Worm (Caenorhabditis elegans): ENCODE results near the gene lys-2.

lys-2 gene

DNA sequence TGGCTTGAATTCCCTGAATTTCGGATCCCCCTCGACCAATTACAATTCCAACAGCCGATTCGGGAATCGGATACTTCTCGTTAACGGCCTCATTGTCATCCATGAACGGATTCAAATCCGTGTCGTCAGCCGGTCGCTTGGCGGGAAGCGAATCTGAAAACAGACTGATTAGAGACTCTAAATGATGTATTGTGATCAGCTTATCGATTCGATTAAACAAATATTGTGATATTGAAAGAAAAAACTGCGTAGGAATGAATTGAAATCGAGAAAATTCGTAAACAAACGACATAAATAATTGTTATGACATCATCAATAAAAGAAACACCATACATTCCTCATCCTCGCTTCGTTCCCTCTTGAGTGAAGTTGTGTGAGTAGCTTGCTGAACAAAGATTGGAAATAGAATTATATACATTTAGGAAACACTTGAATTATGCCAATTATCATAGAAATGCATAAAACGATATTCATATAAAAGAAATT lies 43.3 kb downstream of the lys-2 start (continued):
- no peak for TF ChIP-seq ceh-27 (GFP tag; optimal IDR thresholded peaks at IDR 0.05)
- peak; percentile 95 for TF ChIP-seq athp-1 (tag; optimal IDR thresholded peaks at IDR 0.05)
- peak; percentile 30 for TF ChIP-seq mes-4 (tag; optimal IDR thresholded peaks at IDR 0.05)
- peak; percentile 1 for TF ChIP-seq tlf-1 (GFP tag; optimal IDR thresholded peaks at IDR 0.05)
- peak; percentile 82 for TF ChIP-seq nhr-27 (tag; optimal IDR thresholded peaks at IDR 0.05)
- peak; percentile 33 for TF ChIP-seq lin-54 (GFP tag; optimal IDR thresholded peaks at IDR 0.05)
- TF ChIP-seq C17E4.6 (GFP tag; IDR thresholded peaks at IDR 0.05) = peak; percentile 49; the same call in 1 of the 2 replicates
- peak; percentile 27 for TF ChIP-seq die-1 (tag; optimal IDR thresholded peaks at IDR 0.05)
- peak; percentile 91 for TF ChIP-seq F52B5.7 (tag; optimal IDR thresholded peaks at IDR 0.05)
- peak; percentile 10 for TF ChIP-seq B0035.1 (tag; optimal IDR thresholded peaks at IDR 0.05)
- peak; percentile 88 for TF ChIP-seq madf-3 (GFP tag; IDR thresholded peaks at IDR 0.05)
- peak; percentile 73; the same call in 1 of the 2 replicates for TF ChIP-seq attf-6 (GFP tag; IDR thresholded peaks at IDR 0.05)
- peak; percentile 93 for TF ChIP-seq dpff-1 (tag; optimal IDR thresholded peaks at IDR 0.05)
- peak; percentile 75; the same call in 1 of the 2 replicates for TF ChIP-seq Y53G8AR.9 (GFP tag; conservative IDR thresholded peaks at IDR 0.05)
- TF ChIP-seq xnd-1 (tag; optimal IDR thresholded peaks at IDR 0.05) = peak; percentile 28
- peak; percentile 45 for TF ChIP-seq tbp1 (GFP tag; optimal IDR thresholded peaks at IDR 0.05)
- peak; percentile 58 for TF ChIP-seq F49E8.2 (tag; optimal IDR thresholded peaks at IDR 0.05; ENCODE audit: insufficient read depth)
- peak; percentile 89 for TF ChIP-seq ekl-4 (GFP tag; IDR thresholded peaks at IDR 0.05)
- peak; percentile 4 for TF ChIP-seq zim-3 (tag; optimal IDR thresholded peaks at IDR 0.05)
- TF ChIP-seq lin-26 (GFP tag; IDR thresholded peaks at IDR 0.05) = peak; percentile 64
- peak; percentile 73 for TF ChIP-seq atf-7 (tag; optimal IDR thresholded peaks at IDR 0.05)
- peak in 1 of 2 experiments; percentile 0 for TF ChIP-seq rec-8 (tag; optimal IDR thresholded peaks at IDR 0.05)
- peak; percentile 9 for TF ChIP-seq B0261.1 (tag; optimal IDR thresholded peaks at IDR 0.05)
- TF ChIP-seq hrde-1 (tag; optimal IDR thresholded peaks at IDR 0.05; ENCODE audit: borderline replicate concordance) = peak; percentile 77
- peak; percentile 54 for TF ChIP-seq fkh-3 (tag; optimal IDR thresholded peaks at IDR 0.05)
- peak; percentile 78 for TF ChIP-seq chd-7 (tag; optimal IDR thresholded peaks at IDR 0.05)
- TF ChIP-seq T26A5.8 (tag; optimal IDR thresholded peaks at IDR 0.05) = peak; percentile 60
- no peak for TF ChIP-seq F23B12.7 (tag; optimal IDR thresholded peaks at IDR 0.05; ENCODE audit: insufficient read depth)
- TF ChIP-seq egrh-3 (GFP tag; IDR thresholded peaks at IDR 0.05) = no peak
- no peak for TF ChIP-seq K11D2.4 (GFP tag; IDR thresholded peaks at IDR 0.05)
- no peak for TF ChIP-seq let-607 (tag; optimal IDR thresholded peaks at IDR 0.05)
- peak; percentile 93 for TF ChIP-seq F10E7.11 (tag; optimal IDR thresholded peaks at IDR 0.05)
- TF ChIP-seq rcor-1 (GFP tag; IDR thresholded peaks at IDR 0.05) = peak; percentile 27; the same call in 1 of the 2 replicates
- peak; percentile 75 for TF ChIP-seq madf-6 (GFP tag; IDR thresholded peaks at IDR 0.05)
- peak; percentile 82 for TF ChIP-seq B0336.3 (GFP tag; IDR thresholded peaks at IDR 0.05)
- no peak for TF ChIP-seq hmg-20 (GFP tag; IDR thresholded peaks at IDR 0.05)
- no peak for TF ChIP-seq sptf-2 (GFP tag; optimal IDR thresholded peaks at IDR 0.05)
- no peak for TF ChIP-seq efl-1 (GFP tag; optimal IDR thresholded peaks at IDR 0.05)
- peak; percentile 7 for TF ChIP-seq ztf-18 (tag; optimal IDR thresholded peaks at IDR 0.05)
- peak; percentile 85; the same call in 1 of the 2 replicates for TF ChIP-seq Y95B8A.8 (GFP tag; IDR thresholded peaks at IDR 0.05)
- 0 out of 2 replicates have a peak, but pooled peaks have one; percentile 64 for TF ChIP-seq nfyb-1 (GFP tag; IDR thresholded peaks at IDR 0.05)
- TF ChIP-seq lin-35 (GFP tag; optimal IDR thresholded peaks at IDR 0.05) = no peak
- peak; percentile 14; the same call in 1 of the 2 replicates for TF ChIP-seq ceh-91 (GFP tag; IDR thresholded peaks at IDR 0.05)
- no peak for TF ChIP-seq repo-1 (tag; optimal IDR thresholded peaks at IDR 0.05)
- TF ChIP-seq bed-1 (GFP tag; IDR thresholded peaks at IDR 0.05) = 0 out of 2 replicates have a peak, but pooled peaks have one; percentile 51
- TF ChIP-seq F33H1.4 (GFP tag; IDR thresholded peaks at IDR 0.05) = no peak
- no peak for TF ChIP-seq lsl-1 (GFP tag; optimal IDR thresholded peaks at IDR 0.05)

Measured in whole organism, young adult.